Worm (Caenorhabditis elegans): ENCODE data around the gene T28A11.3.

ce11 chrV:3279138-3279537, 4.0 kb downstream of the T28A11.3 start:
- no peak for TF ChIP-seq snpc-4 (GFP tag; optimal IDR thresholded peaks at IDR 0.05)
- no peak for TF ChIP-seq snpc-4 (tag; optimal IDR thresholded peaks at IDR 0.05)
- no peak for TF ChIP-seq F49E8.2 (tag; optimal IDR thresholded peaks at IDR 0.05; ENCODE audit: insufficient read depth)
- TF ChIP-seq T26A5.8 (tag; optimal IDR thresholded peaks at IDR 0.05): no peak
- TF ChIP-seq zim-3 (tag; optimal IDR thresholded peaks at IDR 0.05): no peak
- no peak for TF ChIP-seq Y95B8A.8 (GFP tag; IDR thresholded peaks at IDR 0.05)
- no peak for TF ChIP-seq nhr-27 (tag; optimal IDR thresholded peaks at IDR 0.05)
- TF ChIP-seq rec-8 (tag; optimal IDR thresholded peaks at IDR 0.05): no peak
- TF ChIP-seq unc-62 (GFP tag; optimal IDR thresholded peaks at IDR 0.05): no peak
- no peak for TF ChIP-seq nfyb-1 (GFP tag; IDR thresholded peaks at IDR 0.05)
- TF ChIP-seq pha-4 (tag; optimal IDR thresholded peaks at IDR 0.05): no peak
- no peak for TF ChIP-seq cebp-1 (GFP tag; IDR thresholded peaks at IDR 0.05)
- no peak for TF ChIP-seq cebp-1 (tag; optimal IDR thresholded peaks at IDR 0.05)
- no peak for TF ChIP-seq lin-35 (GFP tag; optimal IDR thresholded peaks at IDR 0.05)

Data from whole organism, young adult.